Worm (Caenorhabditis elegans) whole organism, L2 larva: ENCODE measurements around the gene jip-1.
A peak's percentile ranks its signal among the peaks of the same experiment; 100 is the strongest.

ENCODE experiments used
- F13H6.1 ChIP-seq: sonication (generic microtip); optimal IDR thresholded peaks from 2 replicates; lab custom pipeline; 2016; ENCODE audit warnings: missing genetic modification characterization, missing compliant biosample characterization
- ZK546.5 ChIP-seq: sonication (generic microtip); optimal IDR thresholded peaks from 2 replicates; lab custom pipeline; 2017; ENCODE audit warnings: missing biosample characterization, missing genetic modification characterization
- alr-1 ChIP-seq: fragments of 150-350 bp; optimal IDR thresholded peaks from 2 replicates; lab custom pipeline; 2014; ENCODE audit warnings: missing biosample characterization, missing genetic modification characterization
- ama-1 ChIP-seq: fragments of 150-350 bp; optimal IDR thresholded peaks from 2 replicates; lab custom pipeline; 2018; ENCODE audit warnings: inconsistent platforms
- blmp-1 ChIP-seq: sonication (generic microtip); optimal IDR thresholded peaks from 2 replicates; lab custom pipeline; 2017; ENCODE audit warnings: missing genetic modification characterization, mild to moderate bottlenecking, missing compliant biosample characterization, antibody characterized with exemption, moderate library complexity; ENCODE audit not compliant: insufficient read depth
- ceh-16 ChIP-seq: fragments of 150-350 bp; optimal IDR thresholded peaks from 2 replicates; lab custom pipeline; 2014; ENCODE audit warnings: missing biosample characterization, missing genetic modification characterization
- ceh-82 ChIP-seq: fragments of 150-350 bp; optimal IDR thresholded peaks from 2 replicates; lab custom pipeline; 2014; ENCODE audit warnings: missing biosample characterization, missing genetic modification characterization
- crh-2 ChIP-seq: sonication (generic microtip); optimal IDR thresholded peaks from 2 replicates; lab custom pipeline; 2017; ENCODE audit warnings: missing biosample characterization, missing genetic modification characterization
- dmd-4 ChIP-seq: sonication (generic microtip); optimal IDR thresholded peaks from 2 replicates; lab custom pipeline; 2017; ENCODE audit warnings: missing biosample characterization, missing genetic modification characterization
- elt-3 ChIP-seq: sonication (generic microtip); optimal IDR thresholded peaks from 2 replicates; lab custom pipeline; 2017; ENCODE audit warnings: missing biosample characterization, missing genetic modification characterization
- fos-1 ChIP-seq: fragments of 150-350 bp; optimal IDR thresholded peaks from 2 replicates; lab custom pipeline; 2014; ENCODE audit warnings: missing biosample characterization, missing genetic modification characterization
- gmeb-1 ChIP-seq: fragments of 150-350 bp; optimal IDR thresholded peaks from 2 replicates; lab custom pipeline; 2014; ENCODE audit warnings: missing biosample characterization, missing genetic modification characterization
- lin-11 ChIP-seq: fragments of 150-350 bp; sonication (generic microtip); optimal IDR thresholded peaks from 2 replicates; lab custom pipeline; 2014; ENCODE audit warnings: missing biosample characterization, missing genetic modification characterization, inconsistent platforms, mixed read lengths
- lin-13 ChIP-seq: fragments of 150-350 bp; optimal IDR thresholded peaks from 2 replicates; lab custom pipeline; 2014; ENCODE audit warnings: missing biosample characterization, missing genetic modification reagents, missing genetic modification characterization
- lin-39 ChIP-seq: fragments of 150-350 bp; optimal IDR thresholded peaks from 2 replicates; lab custom pipeline; 2014; ENCODE audit warnings: missing biosample characterization, missing genetic modification reagents, missing genetic modification characterization
- mdl-1 ChIP-seq, 2 experiments: fragments of 150-350 bp in 1 of 2; sonication (generic microtip) in 1 of 2; optimal IDR thresholded peaks; 2 replicates each; lab custom pipeline; 2017; ENCODE audit warnings: missing biosample characterization in 2 of 2, missing genetic modification characterization in 2 of 2
- nhr-11 ChIP-seq: fragments of 150-350 bp; optimal IDR thresholded peaks from 2 replicates; lab custom pipeline; 2014; ENCODE audit warnings: missing biosample characterization, missing genetic modification characterization
- nhr-12 ChIP-seq: fragments of 150-350 bp; optimal IDR thresholded peaks from 2 replicates; lab custom pipeline; 2014; ENCODE audit warnings: missing biosample characterization, missing genetic modification characterization
- nhr-129 ChIP-seq: fragments of 150-350 bp; optimal IDR thresholded peaks from 2 replicates; lab custom pipeline; 2014; ENCODE audit warnings: missing biosample characterization, missing genetic modification characterization
- nhr-23 ChIP-seq: fragments of 150-350 bp; optimal IDR thresholded peaks from 2 replicates; lab custom pipeline; 2014; ENCODE audit warnings: missing biosample characterization, missing genetic modification reagents, missing genetic modification characterization
- nhr-25 ChIP-seq: fragments of 150-350 bp; sonication (generic microtip); optimal IDR thresholded peaks from 3 replicates; lab custom pipeline; 2014; ENCODE audit warnings: missing biosample characterization, missing genetic modification characterization
- nhr-6 ChIP-seq: fragments of 150-350 bp; optimal IDR thresholded peaks from 2 replicates; lab custom pipeline; 2014; ENCODE audit warnings: missing biosample characterization, missing genetic modification characterization
- nhr-77 ChIP-seq: fragments of 150-350 bp; optimal IDR thresholded peaks from 2 replicates; lab custom pipeline; 2014; ENCODE audit warnings: missing biosample characterization, missing genetic modification characterization
- peb-1 ChIP-seq: fragments of 150-350 bp; optimal IDR thresholded peaks from 2 replicates; lab custom pipeline; 2014; ENCODE audit warnings: missing biosample characterization, missing genetic modification characterization
- sem-4 ChIP-seq: fragments of 150-350 bp; optimal IDR thresholded peaks from 2 replicates; lab custom pipeline; 2014; ENCODE audit warnings: missing biosample characterization, missing genetic modification reagents, missing genetic modification characterization
- skn-1 ChIP-seq: sonication (generic microtip); optimal IDR thresholded peaks from 2 replicates; lab custom pipeline; 2017; ENCODE audit warnings: missing biosample characterization, missing genetic modification characterization
- sma-3 ChIP-seq: sonication (generic microtip); optimal IDR thresholded peaks from 2 replicates; lab custom pipeline; 2016; ENCODE audit warnings: missing genetic modification reagents, missing genetic modification characterization, missing compliant biosample characterization
- sma-9 ChIP-seq, 2 experiments: fragments of 150-350 bp in 1 of 2; sonication (generic microtip) in 1 of 2; optimal IDR thresholded peaks; 2 replicates each; lab custom pipeline; 2014 to 2016; ENCODE audit warnings: missing genetic modification characterization in 2 of 2, mild to moderate bottlenecking in 1 of 2, missing biosample characterization in 1 of 2, missing compliant biosample characterization in 1 of 2, missing genetic modification reagents in 1 of 2, moderate library complexity in 1 of 2
- unc-39 ChIP-seq: fragments of 150-350 bp; optimal IDR thresholded peaks from 2 replicates; lab custom pipeline; 2014; ENCODE audit warnings: missing biosample characterization, missing genetic modification characterization
- unc-55 ChIP-seq: fragments of 150-350 bp; sonication (generic microtip); optimal IDR thresholded peaks from 3 replicates; lab custom pipeline; 2014; ENCODE audit warnings: missing biosample characterization, missing genetic modification reagents, missing genetic modification characterization
- ztf-1 ChIP-seq: fragments of 200-800 bp; sonication (Bioruptor generic); conservative IDR thresholded peaks from 2 replicates; pipeline ENCODE4 v1.3.6; 2022; ENCODE audit warnings: missing genetic modification characterization, missing compliant biosample characterization
- ztf-11 ChIP-seq: sonication (generic microtip); optimal IDR thresholded peaks from 2 replicates; lab custom pipeline; 2017; ENCODE audit warnings: missing biosample characterization, missing genetic modification characterization

Gene jip-1

ce11 chrII:1320412-1320811 lies 6.4 kb upstream of the jip-1 start (continued):
- no peak for TF ChIP-seq ztf-11 (tag; lab: Kevin White, UChicago)
- TF ChIP-seq ztf-1, result no peak
- peak; percentile 95 for TF ChIP-seq lin-11 (tag; lab: Kevin White, UChicago)
- TF ChIP-seq skn-1 (tag; lab: Kevin White, UChicago), result peak; percentile 73
- TF ChIP-seq nhr-6 (tag; lab: Kevin White, UChicago), result peak; percentile 89
- peak; percentile 98 for TF ChIP-seq ZK546.5 (tag; lab: Kevin White, UChicago)
- TF ChIP-seq nhr-25 (tag; lab: Kevin White, UChicago), result peak; percentile 98
- TF ChIP-seq sma-9 (GFP tag; optimal IDR thresholded peaks at IDR 0.05; lab: Kevin White, UChicago), result peak; percentile 95
- TF ChIP-seq sma-9 (tag; optimal IDR thresholded peaks at IDR 0.05; lab: Kevin White, UChicago), result no peak
- TF ChIP-seq unc-55 (GFP tag; lab: Kevin White, UChicago), result peak; percentile 98
- peak; percentile 76 for TF ChIP-seq ceh-82 (tag; lab: Kevin White, UChicago)

DNA sequence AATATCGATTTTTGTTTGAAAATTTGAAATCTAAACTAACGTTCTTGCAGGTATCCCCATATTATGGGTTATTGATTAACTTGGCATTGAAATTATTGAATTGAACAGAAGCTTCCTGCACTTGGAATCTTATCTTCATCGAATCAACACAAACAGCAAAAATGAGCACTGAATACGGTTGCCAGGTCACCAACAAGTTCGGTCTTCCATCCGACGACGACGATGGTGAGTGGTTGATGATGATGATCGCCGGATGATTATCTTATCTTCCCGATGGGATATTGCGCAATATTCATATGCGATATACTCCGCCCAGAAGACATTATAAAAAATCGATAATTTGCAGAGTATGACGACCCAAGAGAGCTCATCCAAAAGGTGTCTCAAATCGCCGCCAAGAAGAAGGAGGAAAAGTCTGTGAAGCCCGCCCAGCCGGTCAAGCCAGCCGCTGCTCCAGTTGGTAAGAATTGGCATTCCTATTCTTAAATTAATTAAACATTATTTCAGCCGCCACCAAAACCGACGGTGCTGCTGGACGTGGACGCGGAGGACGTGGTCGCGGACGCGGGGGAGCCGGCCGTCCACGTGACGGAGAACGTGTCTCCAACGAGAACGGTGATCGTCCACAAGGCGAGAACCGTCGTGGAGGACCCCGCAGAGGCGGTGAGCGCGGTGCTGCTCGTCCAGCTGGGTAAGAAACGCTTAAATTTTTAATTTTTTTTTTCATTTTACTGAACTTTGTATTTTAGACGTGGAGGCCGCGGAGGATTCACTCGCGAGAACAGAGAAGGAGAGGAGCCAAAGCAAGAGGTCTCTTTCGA lies 5.6 kb upstream of the jip-1 start, which contains the start of gene vig-1:
vig-1 (plus strand) TSS at position 51 of the 821 bp plus-strand sequence.
- TF ChIP-seq ceh-82 (tag; lab: Kevin White, UChicago), result no peak
- no peak for TF ChIP-seq mdl-1 (tag; optimal IDR thresholded peaks at IDR 0.05; lab: Kevin White, UChicago)
- no peak for TF ChIP-seq blmp-1 (tag; lab: Kevin White, UChicago)
- no peak for TF ChIP-seq sem-4 (tag; lab: Kevin White, UChicago)
- TF ChIP-seq unc-55 (GFP tag; lab: Kevin White, UChicago), result no peak
- no peak for TF ChIP-seq ceh-16 (tag; lab: Kevin White, UChicago)
- no peak for TF ChIP-seq nhr-129 (tag; lab: Kevin White, UChicago)
- no peak for TF ChIP-seq ZK546.5 (tag; lab: Kevin White, UChicago)
- TF ChIP-seq dmd-4 (tag; lab: Kevin White, UChicago), result no peak
- TF ChIP-seq lin-11 (tag; lab: Kevin White, UChicago), result no peak
- TF ChIP-seq alr-1 (tag; lab: Kevin White, UChicago), result no peak
- no peak for TF ChIP-seq nhr-12 (tag; lab: Kevin White, UChicago)
- TF ChIP-seq lin-13, result no peak
- no peak for TF ChIP-seq crh-2
- TF ChIP-seq ama-1 (lab: Kevin White, UChicago), result no peak
- no peak for TF ChIP-seq peb-1
- no peak for TF ChIP-seq ztf-1
- TF ChIP-seq nhr-23 (tag; lab: Kevin White, UChicago), result no peak
- no peak for TF ChIP-seq nhr-77 (tag; lab: Kevin White, UChicago)
- no peak for TF ChIP-seq F13H6.1 (tag; lab: Kevin White, UChicago)

DNA sequence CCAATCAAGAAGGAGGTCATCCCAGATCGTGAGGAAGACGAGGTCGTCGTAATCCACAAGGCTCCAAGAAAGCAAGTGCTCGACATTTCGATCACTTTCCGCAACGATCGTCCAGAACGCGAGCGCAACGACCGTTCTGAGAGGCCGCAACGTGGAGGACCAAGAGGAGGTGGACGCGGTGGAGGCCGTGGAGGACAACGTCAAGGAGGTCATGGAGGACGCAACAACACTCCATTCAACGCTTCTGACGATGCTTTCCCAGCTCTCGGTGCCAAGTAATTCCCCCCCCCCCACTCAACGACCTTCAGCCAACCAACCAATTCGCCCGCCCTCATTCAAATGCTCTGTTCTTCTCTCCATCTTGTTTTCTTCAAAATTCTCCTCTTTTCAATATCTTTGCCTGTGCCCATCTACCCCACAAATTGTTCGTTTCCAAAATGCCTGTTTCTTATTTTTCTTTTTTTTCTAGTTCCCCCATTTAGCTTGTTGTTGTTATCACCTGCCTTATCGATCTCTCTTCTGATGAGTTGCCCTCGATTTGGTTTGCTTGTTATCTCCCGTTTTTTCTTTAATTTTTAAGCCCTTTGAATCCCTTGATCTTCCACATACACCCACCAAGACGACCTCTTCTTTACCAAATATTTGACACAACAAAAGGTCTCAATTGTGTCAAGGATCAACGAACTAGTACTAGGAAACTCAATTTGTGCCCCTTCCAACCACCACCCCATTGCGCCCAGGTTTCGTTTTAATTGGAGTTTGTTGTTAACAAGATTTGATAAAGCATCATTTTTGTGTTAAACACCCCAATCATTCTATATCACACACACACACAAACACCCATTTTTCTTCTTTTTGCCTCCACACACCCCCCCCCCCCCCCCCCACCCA lies 4.3 kb upstream of the jip-1 start:
- TF ChIP-seq lin-39 (tag; lab: Kevin White, UChicago) (no peak), ZK546.5 (tag; lab: Kevin White, UChicago) (no peak), dmd-4 (tag; lab: Kevin White, UChicago) (no peak), unc-55 (GFP tag; lab: Kevin White, UChicago) (no peak), ceh-82 (tag; lab: Kevin White, UChicago) (no peak), elt-3 (tag; lab: Kevin White, UChicago) (no peak), ama-1 (lab: Kevin White, UChicago) (no peak), lin-13 (no peak), gmeb-1 (tag; lab: Kevin White, UChicago) (no peak), nhr-77 (tag; lab: Kevin White, UChicago) (no peak), unc-39 (tag; lab: Kevin White, UChicago) (no peak), ceh-16 (tag; lab: Kevin White, UChicago) (no peak), sma-3 (no peak), nhr-11 (tag; lab: Kevin White, UChicago) (no peak), fos-1 (tag; lab: Kevin White, UChicago) (no peak)
